Fruit fly (Drosophila melanogaster) whole organism, embryonic: ENCODE measurements around the gene CG33282.
A peak's percentile ranks its signal among the peaks of the same experiment; 100 is the strongest.

ENCODE experiments used
- C15 ChIP-seq: fragments of 200-800 bp; sonication (Bioruptor generic); IDR thresholded peaks from 3 replicates; pipeline ENCODE4 v1.3.6; 2022; ENCODE audit warnings: missing biosample characterization, missing genetic modification characterization
- CG10147 ChIP-seq: fragments of 200-800 bp; sonication (Bioruptor generic); optimal IDR thresholded peaks from 2 replicates; lab custom pipeline; 2019; ENCODE audit warnings: missing biosample characterization, mild to moderate bottlenecking, missing genetic modification characterization, moderate library complexity
- CG10543 ChIP-seq: fragments of 200-800 bp; sonication (Bioruptor generic); optimal IDR thresholded peaks from 3 replicates; lab custom pipeline; 2017; ENCODE audit warnings: missing biosample characterization, mild to moderate bottlenecking, missing genetic modification characterization, moderate library complexity
- CG11560 ChIP-seq: fragments of 200-800 bp; sonication (Bioruptor generic); IDR thresholded peaks from 3 replicates; pipeline ENCODE4 v1.3.6; 2022; ENCODE audit warnings: missing biosample characterization, missing genetic modification characterization
- CG12942 ChIP-seq: fragments of 200-800 bp; sonication (Bioruptor generic); optimal IDR thresholded peaks from 3 replicates; lab custom pipeline; 2016; ENCODE audit warnings: missing biosample characterization, missing genetic modification characterization
- CG13123 ChIP-seq: fragments of 200-800 bp; sonication (Bioruptor generic); optimal IDR thresholded peaks from 2 replicates; lab custom pipeline; 2016; ENCODE audit warnings: missing biosample characterization, missing genetic modification characterization
- CG13424 ChIP-seq: fragments of 200-800 bp; sonication (Bioruptor generic); optimal IDR thresholded peaks from 2 replicates; lab custom pipeline; 2019; ENCODE audit warnings: missing biosample characterization, mild to moderate bottlenecking, missing genetic modification characterization, moderate library complexity
- CG17328 ChIP-seq: fragments of 200-800 bp; sonication (Bioruptor generic); IDR thresholded peaks from 2 replicates; pipeline ENCODE4 v1.3.6; 2022; ENCODE audit warnings: missing biosample characterization, missing genetic modification characterization
- CG18011 ChIP-seq: fragments of 200-800 bp; sonication (Bioruptor generic); optimal IDR thresholded peaks from 2 replicates; lab custom pipeline; 2017; ENCODE audit warnings: missing biosample characterization, missing genetic modification characterization, mild to moderate bottlenecking, moderate library complexity, missing genotype
- CG2129 ChIP-seq: fragments of 200-800 bp; sonication (Bioruptor generic); IDR thresholded peaks from 2 replicates; pipeline ENCODE4 v1.3.6; 2022; ENCODE audit warnings: missing biosample characterization, missing genetic modification characterization; ENCODE audit not compliant: partially characterized antibody
- CG2712 ChIP-seq: fragments of 200-800 bp; optimal IDR thresholded peaks from 3 replicates; lab custom pipeline; 2019; ENCODE audit warnings: missing biosample characterization, mild to moderate bottlenecking, missing genetic modification characterization, moderate library complexity
- CG31388 ChIP-seq: fragments of 200-800 bp; sonication (Bioruptor generic); optimal IDR thresholded peaks from 2 replicates; lab custom pipeline; 2016; ENCODE audit warnings: missing biosample characterization, missing genetic modification characterization
- CG31441 ChIP-seq: fragments of 200-800 bp; sonication (Bioruptor generic); IDR thresholded peaks from 2 replicates; pipeline ENCODE4 v1.3.6; 2022; ENCODE audit warnings: missing biosample characterization, missing genetic modification characterization
- CG32772 ChIP-seq: fragments of 200-800 bp; sonication (Bioruptor generic); IDR thresholded peaks from 2 replicates; pipeline ENCODE4 v1.3.6; 2022; ENCODE audit warnings: missing biosample characterization, missing genetic modification characterization
- CG5245 ChIP-seq: fragments of 200-800 bp; sonication (Bioruptor generic); optimal IDR thresholded peaks from 3 replicates; lab custom pipeline; 2016; ENCODE audit warnings: missing biosample characterization, missing genetic modification characterization
- CG6689 ChIP-seq: fragments of 200-800 bp; sonication (Bioruptor generic); IDR thresholded peaks from 2 replicates; pipeline ENCODE4 v1.3.6; 2022; ENCODE audit warnings: missing biosample characterization, missing genetic modification characterization
- CG7556 ChIP-seq: fragments of 200-800 bp; sonication (Bioruptor generic); optimal IDR thresholded peaks from 2 replicates; lab custom pipeline; 2017; ENCODE audit warnings: missing biosample characterization, mild to moderate bottlenecking, missing genetic modification characterization
- CG8290 ChIP-seq, 3 experiments: fragments of 200-800 bp; sonication (Bioruptor generic); optimal IDR thresholded peaks; 2 replicates each; lab custom pipeline; 2016 to 2019; ENCODE audit warnings: missing biosample characterization in 3 of 3, missing genetic modification characterization in 3 of 3, mild to moderate bottlenecking in 2 of 3, moderate library complexity in 1 of 3
- D ChIP-seq, 2 experiments: fragments of 200-800 bp in 1 of 2; fragments of >200 bp in 1 of 2; sonication (Bioruptor generic) in 1 of 2; optimal IDR thresholded peaks; 2 replicates in 1 of 2; 3 replicates in 1 of 2; lab custom pipeline; 2017; ENCODE audit warnings: mild to moderate bottlenecking in 1 of 2, missing biosample characterization in 1 of 2, missing genetic modification characterization in 1 of 2, missing genetic modification reagents in 1 of 2
- Dad ChIP-seq: fragments of 200-800 bp; sonication (Bioruptor generic); optimal IDR thresholded peaks from 3 replicates; lab custom pipeline; 2016; ENCODE audit warnings: missing biosample characterization, missing genetic modification characterization
- Dll ChIP-seq: fragments of 200-800 bp; sonication (Bioruptor generic); IDR thresholded peaks from 4 replicates; pipeline ENCODE4 v1.3.6; 2022; ENCODE audit warnings: missing biosample characterization, missing genetic modification characterization; ENCODE audit not compliant: partially characterized antibody
- Hey ChIP-seq: fragments of 200-800 bp; sonication (Bioruptor generic); optimal IDR thresholded peaks from 3 replicates; lab custom pipeline; 2018; ENCODE audit warnings: missing biosample characterization, mild to moderate bottlenecking, missing genetic modification characterization
- HmgD ChIP-seq: fragments of 200-800 bp; sonication (Bioruptor generic); optimal IDR thresholded peaks from 3 replicates; lab custom pipeline; 2016; ENCODE audit warnings: missing biosample characterization, missing genetic modification characterization
- HmgZ ChIP-seq: fragments of 200-800 bp; sonication (Bioruptor generic); optimal IDR thresholded peaks from 2 replicates; lab custom pipeline; 2018; ENCODE audit warnings: missing biosample characterization, mild to moderate bottlenecking, missing genetic modification characterization
- Lpt ChIP-seq: fragments of >200 bp; optimal IDR thresholded peaks from 2 replicates; lab custom pipeline; 2018; ENCODE audit warnings: missing biosample characterization, missing genetic modification characterization
- MBD-R2 ChIP-seq: fragments of 200-800 bp; sonication (Bioruptor generic); IDR thresholded peaks from 2 replicates; pipeline ENCODE4 v1.3.6; 2022; ENCODE audit warnings: missing biosample characterization, missing genetic modification characterization
- Mad ChIP-seq: fragments of 200-800 bp; sonication (Bioruptor generic); optimal IDR thresholded peaks from 2 replicates; lab custom pipeline; 2016; ENCODE audit warnings: missing biosample characterization, missing genetic modification characterization
- NC2α ChIP-seq: fragments of 200-800 bp; sonication (Bioruptor generic); optimal IDR thresholded peaks from 2 replicates; lab custom pipeline; 2016; ENCODE audit warnings: missing biosample characterization, missing genetic modification characterization
- NC2β ChIP-seq: fragments of 200-800 bp; sonication (Bioruptor generic); optimal IDR thresholded peaks from 2 replicates; lab custom pipeline; 2016; ENCODE audit warnings: missing biosample characterization, missing genetic modification characterization
- Oli ChIP-seq: fragments of 200-800 bp; sonication (Bioruptor generic); optimal IDR thresholded peaks from 2 replicates; lab custom pipeline; 2018; ENCODE audit warnings: missing biosample characterization, mild to moderate bottlenecking, missing genetic modification characterization, moderate library complexity
- PHDP ChIP-seq: fragments of 200-800 bp; sonication (Bioruptor generic); optimal IDR thresholded peaks from 3 replicates; lab custom pipeline; 2018; ENCODE audit warnings: missing biosample characterization, mild to moderate bottlenecking, missing genetic modification characterization, moderate library complexity
- Pdp1 ChIP-seq, 2 experiments: fragments of 200-800 bp; sonication (Bioruptor generic); optimal IDR thresholded peaks; 3 replicates each; lab custom pipeline; 2016; ENCODE audit warnings: missing biosample characterization in 2 of 2, missing genetic modification characterization in 2 of 2, mild to moderate bottlenecking in 1 of 2, moderate library complexity in 1 of 2
- Rfx ChIP-seq: fragments of 200-800 bp; sonication (Bioruptor generic); IDR thresholded peaks from 2 replicates; pipeline ENCODE4 v1.3.6; 2022; ENCODE audit warnings: missing biosample characterization, missing genetic modification characterization
- Trl ChIP-seq, 3 experiments: fragments of >200 bp in 2 of 3; fragments of 200-800 bp in 1 of 3; sonication (Bioruptor generic) in 1 of 3; optimal IDR thresholded peaks; 2 replicates in 1 of 3; 3 replicates in 2 of 3; lab custom pipeline; 2016 to 2017; ENCODE audit warnings: missing biosample characterization in 1 of 3, missing genetic modification characterization in 1 of 3
- ab ChIP-seq: fragments of 200-800 bp; sonication (Bioruptor generic); optimal IDR thresholded peaks from 2 replicates; lab custom pipeline; 2016; ENCODE audit warnings: missing biosample characterization, missing genetic modification characterization
- bbx ChIP-seq: fragments of 200-800 bp; sonication (Bioruptor generic); IDR thresholded peaks from 2 replicates; pipeline ENCODE4 v1.3.6; 2022; ENCODE audit warnings: missing biosample characterization, missing genetic modification characterization; ENCODE audit not compliant: partially characterized antibody
- chm ChIP-seq: fragments of 200-800 bp; sonication (Bioruptor generic); IDR thresholded peaks from 2 replicates; pipeline ENCODE4 v1.3.6; 2022; ENCODE audit warnings: missing biosample characterization, missing genetic modification characterization
- corto ChIP-seq: fragments of 200-800 bp; sonication (Bioruptor generic); optimal IDR thresholded peaks from 2 replicates; lab custom pipeline; 2016; ENCODE audit warnings: missing biosample characterization, mild to moderate bottlenecking, missing genetic modification characterization, moderate library complexity
- emc ChIP-seq: fragments of 200-800 bp; sonication (Bioruptor generic); optimal IDR thresholded peaks from 2 replicates; lab custom pipeline; 2016; ENCODE audit warnings: missing biosample characterization, missing genetic modification characterization
- eve ChIP-seq, 2 experiments: fragments of >200 bp; optimal IDR thresholded peaks; 2 replicates each; lab custom pipeline; 2017; ENCODE audit warnings: missing biosample characterization in 2 of 2, missing genetic modification characterization in 2 of 2
- hb ChIP-seq: fragments of 200-800 bp; sonication (Bioruptor generic); IDR thresholded peaks from 3 replicates; pipeline ENCODE4 v1.3.6; 2022; ENCODE audit warnings: missing biosample characterization, missing genetic modification characterization; ENCODE audit not compliant: partially characterized antibody
- lbe ChIP-seq: fragments of 200-800 bp; sonication (Bioruptor generic); optimal IDR thresholded peaks from 2 replicates; lab custom pipeline; 2016; ENCODE audit warnings: missing biosample characterization, mild to moderate bottlenecking, missing genetic modification characterization
- pb ChIP-seq: fragments of 200-800 bp; sonication (Bioruptor generic); optimal IDR thresholded peaks from 3 replicates; lab custom pipeline; 2016; ENCODE audit warnings: missing biosample characterization, missing genetic modification characterization
- phol ChIP-seq: fragments of 200-800 bp; sonication (Bioruptor generic); optimal IDR thresholded peaks from 3 replicates; lab custom pipeline; 2018; ENCODE audit warnings: missing biosample characterization, mild to moderate bottlenecking, missing genetic modification characterization, moderate library complexity
- sim ChIP-seq: fragments of 200-800 bp; sonication (Bioruptor generic); IDR thresholded peaks from 2 replicates; pipeline ENCODE4 v1.3.6; 2022; ENCODE audit warnings: missing biosample characterization, missing genetic modification characterization
- toy ChIP-seq: fragments of 200-800 bp; sonication (Bioruptor generic); IDR thresholded peaks from 2 replicates; pipeline ENCODE4 v1.3.6; 2022; ENCODE audit warnings: missing biosample characterization, missing genetic modification characterization
- zfh2 ChIP-seq: fragments of 200-800 bp; sonication (Bioruptor generic); optimal IDR thresholded peaks from 2 replicates; lab custom pipeline; 2016; ENCODE audit warnings: missing biosample characterization, missing genetic modification characterization

The CG33282 gene

dm6 chr2L:3302958-3303842 lies 24.5 kb upstream of the CG33282 start, which contains the start of gene CG9663 (continued):
- TF ChIP-seq CG32772 (GFP tag; lab: Robert Waterston, UW) (no peak), CG13424 (no peak), CG31388 (no peak), CG11560 (tag; lab: Robert Waterston, UW) (peak; percentile 92), D (optimal IDR thresholded peaks at IDR 0.05; lab: Kevin White, UChicago) (peak; percentile 66), D (GFP tag; optimal IDR thresholded peaks at IDR 0.05; lab: Kevin White, UChicago) (peak; percentile 8), CG31441 (no peak), PHDP (tag; lab: Kevin White, UChicago) (peak; percentile 29), NC2α (GFP tag; lab: Kevin White, UChicago) (no peak), ab (GFP tag; lab: Kevin White, UChicago) (peak; percentile 25), Pdp1 (GFP tag; optimal IDR thresholded peaks at IDR 0.05; lab: Kevin White, UChicago) (peak in 1 of 2 experiments; percentile 50), HmgZ (tag; lab: Kevin White, UChicago) (peak; percentile 46), CG2712 (tag; lab: Kevin White, UChicago) (peak; percentile 33), emc (GFP tag; lab: Kevin White, UChicago) (no peak), MBD-R2 (no peak; the same call in 1 of the 2 replicates), CG12942 (GFP tag; lab: Kevin White, UChicago) (no peak), bbx (GFP tag; lab: Robert Waterston, UW) (no peak), phol (tag; lab: Kevin White, UChicago) (peak; percentile 7), hb (GFP tag; lab: Robert Waterston, UW) (no peak), NC2β (GFP tag; lab: Kevin White, UChicago) (peak; percentile 12), Rfx (GFP tag; lab: Robert Waterston, UW) (peak; percentile 52), chm (GFP tag; lab: Robert Waterston, UW) (peak; percentile 75), Dad (GFP tag; lab: Kevin White, UChicago) (no peak), Dll (GFP tag; lab: Robert Waterston, UW) (peak; percentile 43; the same call in 2 of the 4 replicates), CG2129 (GFP tag; lab: Robert Waterston, UW) (no peak), CG18011 (no peak), CG13123 (GFP tag; lab: Kevin White, UChicago) (no peak), corto (GFP tag; lab: Kevin White, UChicago) (peak; percentile 42), eve (GFP tag; optimal IDR thresholded peaks at IDR 0.05; lab: Kevin White, UChicago) (peak in 1 of 2 experiments; percentile 27), CG8290 (GFP tag; optimal IDR thresholded peaks at IDR 0.05; lab: Kevin White, UChicago) (no peak), CG8290 (tag; optimal IDR thresholded peaks at IDR 0.05; lab: Kevin White, UChicago) (peak in 1 of 2 experiments; percentile 61), CG10543 (GFP tag; lab: Kevin White, UChicago) (peak; percentile 73), sim (GFP tag; lab: Robert Waterston, UW) (no peak), Trl (optimal IDR thresholded peaks at IDR 0.05; lab: Kevin White, UChicago) (peak; percentile 88 to 89), Trl (GFP tag; optimal IDR thresholded peaks at IDR 0.05; lab: Kevin White, UChicago) (peak; percentile 71), CG6689 (GFP tag; lab: Robert Waterston, UW) (no peak), Oli (tag; lab: Kevin White, UChicago) (no peak), lbe (GFP tag; lab: Kevin White, UChicago) (peak; percentile 43), HmgD (peak; percentile 66), CG10147 (GFP tag; lab: Kevin White, UChicago) (no peak), Mad (GFP tag; lab: Kevin White, UChicago) (no peak), Lpt (GFP tag; lab: Kevin White, UChicago) (no peak), toy (GFP tag; lab: Robert Waterston, UW) (no peak), C15 (GFP tag; lab: Robert Waterston, UW) (no peak), pb (GFP tag; lab: Kevin White, UChicago) (peak; percentile 29), CG7556 (GFP tag; lab: Kevin White, UChicago) (no peak), CG5245 (GFP tag; lab: Kevin White, UChicago) (no peak), Hey (no peak), CG17328 (GFP tag; lab: Robert Waterston, UW) (no peak), zfh2 (GFP tag; lab: Kevin White, UChicago) (peak; percentile 24)
